Worm (Caenorhabditis elegans) whole organism, midembryonic: Measurements from ENCODE around the gene C03E10.1.

Experiments used
- T22C8.4 ChIP-seq: fragments of 200-800 bp; sonication (Bioruptor generic); IDR thresholded peaks from 2 replicates; pipeline ENCODE4 v1.3.6; 2022; ENCODE audit warnings: missing genetic modification characterization, missing compliant biosample characterization
- med-1 ChIP-seq: sonication (generic microtip); optimal IDR thresholded peaks from 2 replicates; lab custom pipeline; 2017; ENCODE audit warnings: missing genetic modification characterization, mild to moderate bottlenecking, missing compliant biosample characterization, antibody characterized with exemption, missing genetic modification reagents; ENCODE audit not compliant: insufficient read depth
- tab-1 ChIP-seq: fragments of 200-800 bp; sonication (Bioruptor generic); IDR thresholded peaks from 2 replicates; pipeline ENCODE4 v1.3.6; 2022; ENCODE audit warnings: missing genetic modification characterization, missing compliant biosample characterization
- ztf-23 ChIP-seq: fragments of 200-800 bp; sonication (Bioruptor generic); IDR thresholded peaks from 2 replicates; pipeline ENCODE4 v1.3.6; 2022; ENCODE audit warnings: missing genetic modification reagents, missing genetic modification characterization, missing compliant biosample characterization

ce11 chrV:11254980-11255379 is 36.0 kb upstream of the C03E10.1 start, which contains the start of gene srsx-31:
- no peak for TF ChIP-seq med-1 (GFP tag; lab: Kevin White, UChicago)
- TF ChIP-seq T22C8.4 (GFP tag; lab: Robert Waterston, UW), result no peak
- TF ChIP-seq ztf-23 (GFP tag; lab: Robert Waterston, UW), result no peak
- no peak for TF ChIP-seq tab-1 (GFP tag; lab: Robert Waterston, UW)
